Fruit fly (Drosophila melanogaster): ENCODE data around the gene Pvr.

DNA sequence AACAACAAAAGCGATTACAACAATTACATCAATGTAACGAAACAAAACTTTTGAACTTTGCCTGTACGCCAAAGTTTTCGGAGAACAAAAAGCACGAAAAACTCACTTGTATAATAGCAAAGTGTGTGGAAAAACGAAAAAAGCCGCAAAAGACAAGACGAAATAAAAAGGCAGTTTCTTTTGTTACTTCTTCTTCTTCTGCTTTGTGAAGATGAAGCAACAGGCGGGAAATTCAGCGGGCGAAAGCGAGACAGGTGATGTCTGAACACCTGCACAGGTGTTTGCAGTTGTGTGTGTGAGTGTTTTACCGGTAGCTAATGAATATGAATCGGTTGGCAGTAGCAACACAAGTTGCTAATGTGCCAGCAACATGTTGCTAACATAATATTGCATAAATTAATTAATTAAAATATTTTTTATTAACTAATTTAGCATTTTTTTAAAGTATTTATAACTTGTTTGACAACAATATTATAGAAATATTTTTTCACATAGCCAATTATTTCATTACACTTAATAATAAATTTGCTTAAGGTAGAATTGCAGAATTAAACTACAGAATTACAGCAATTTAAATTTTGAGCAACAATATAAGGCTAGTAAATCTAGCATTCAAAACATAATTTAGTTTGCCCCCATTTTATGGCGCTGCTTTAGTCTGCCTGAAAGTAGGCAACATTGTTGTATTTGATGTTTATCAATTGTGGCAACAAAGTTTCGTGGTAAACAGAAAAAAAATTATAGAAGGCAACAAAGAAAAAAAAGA lies 27.2 kb upstream of the Pvr start:
- TF ChIP-seq Rel (GFP tag; optimal IDR thresholded peaks at IDR 0.05), result no peak
- no peak for TF ChIP-seq Rel (tag; optimal IDR thresholded peaks at IDR 0.05)
- TF ChIP-seq Hnf4 (GFP tag; optimal IDR thresholded peaks at IDR 0.05), result no peak
- TF ChIP-seq foxo (GFP tag; optimal IDR thresholded peaks at IDR 0.05), result no peak
